Fruit fly (Drosophila melanogaster) whole organism, embryonic: ENCODE data around the gene vito.

Experiments
- Adf1 ChIP-seq: fragments of 200-800 bp; sonication (Bioruptor generic); IDR thresholded peaks from 2 replicates; pipeline ENCODE4 v1.3.6; 2022; ENCODE audit warnings: missing biosample characterization, missing genetic modification characterization
- Blimp-1 ChIP-seq: fragments of 200-800 bp; sonication (Bioruptor generic); optimal IDR thresholded peaks from 3 replicates; lab custom pipeline; 2018; ENCODE audit warnings: missing biosample characterization, missing genetic modification characterization, mild to moderate bottlenecking, moderate library complexity, missing genetic modification reagents
- BtbVII ChIP-seq: fragments of 200-800 bp; sonication (Bioruptor generic); optimal IDR thresholded peaks from 3 replicates; lab custom pipeline; 2017; ENCODE audit warnings: missing biosample characterization, mild to moderate bottlenecking, missing genetic modification characterization
- CG10654 ChIP-seq: fragments of 200-800 bp; sonication (Bioruptor generic); optimal IDR thresholded peaks from 2 replicates; lab custom pipeline; 2016; ENCODE audit warnings: missing biosample characterization, missing genetic modification characterization
- CG11247 ChIP-seq: fragments of 200-800 bp; sonication (Bioruptor generic); IDR thresholded peaks from 2 replicates; pipeline ENCODE4 v1.3.6; 2022; ENCODE audit warnings: missing biosample characterization, missing genetic modification characterization
- CG1233 ChIP-seq: fragments of 200-800 bp; sonication (Bioruptor generic); optimal IDR thresholded peaks from 4 replicates; lab custom pipeline; 2018; ENCODE audit warnings: missing biosample characterization, mild to moderate bottlenecking, missing genetic modification characterization
- CG12659 ChIP-seq: fragments of 200-800 bp; sonication (Bioruptor generic); optimal IDR thresholded peaks from 3 replicates; lab custom pipeline; 2017; ENCODE audit warnings: mild to moderate bottlenecking, missing biosample characterization, missing genetic modification reagents, missing genetic modification characterization
- CG14667 ChIP-seq: fragments of 200-800 bp; sonication (Bioruptor generic); IDR thresholded peaks from 2 replicates; pipeline ENCODE4 v1.3.6; 2022; ENCODE audit warnings: missing biosample characterization, missing genetic modification characterization
- CG17829 ChIP-seq: fragments of 200-800 bp; optimal IDR thresholded peaks from 2 replicates; lab custom pipeline; 2019; ENCODE audit warnings: missing biosample characterization, mild to moderate bottlenecking, missing genetic modification characterization, moderate library complexity
- CG18011 ChIP-seq: fragments of 200-800 bp; sonication (Bioruptor generic); optimal IDR thresholded peaks from 2 replicates; lab custom pipeline; 2017; ENCODE audit warnings: missing biosample characterization, missing genetic modification characterization, mild to moderate bottlenecking, moderate library complexity, missing genotype
- CG30403 ChIP-seq: fragments of 200-800 bp; sonication (Bioruptor generic); optimal IDR thresholded peaks from 3 replicates; lab custom pipeline; 2016; ENCODE audit warnings: missing biosample characterization, missing genetic modification characterization
- CG4360 ChIP-seq: fragments of 200-800 bp; sonication (Bioruptor generic); IDR thresholded peaks from 2 replicates; pipeline ENCODE4 v1.3.6; 2022; ENCODE audit warnings: missing biosample characterization, missing genetic modification characterization
- CG6254 ChIP-seq: fragments of 200-800 bp; sonication (Bioruptor generic); optimal IDR thresholded peaks from 3 replicates; lab custom pipeline; 2017; ENCODE audit warnings: mild to moderate bottlenecking, missing biosample characterization, missing genetic modification reagents, missing genetic modification characterization
- CG6765 ChIP-seq: fragments of 200-800 bp; sonication (Bioruptor generic); optimal IDR thresholded peaks from 3 replicates; lab custom pipeline; 2017; ENCODE audit warnings: missing biosample characterization, mild to moderate bottlenecking, missing genetic modification characterization
- CG6854 ChIP-seq: fragments of 200-800 bp; sonication (Bioruptor generic); optimal IDR thresholded peaks from 3 replicates; lab custom pipeline; 2017; ENCODE audit warnings: missing biosample characterization, mild to moderate bottlenecking, missing genetic modification characterization
- CG7987 ChIP-seq: fragments of 200-800 bp; sonication (Bioruptor generic); optimal IDR thresholded peaks from 2 replicates; lab custom pipeline; 2018; ENCODE audit warnings: missing biosample characterization, mild to moderate bottlenecking, missing genetic modification characterization, moderate library complexity
- CG8944 ChIP-seq: fragments of 200-800 bp; sonication (Bioruptor generic); optimal IDR thresholded peaks from 3 replicates; lab custom pipeline; 2016; ENCODE audit warnings: missing biosample characterization, missing genetic modification characterization
- Camta ChIP-seq: fragments of 200-800 bp; sonication (Bioruptor generic); optimal IDR thresholded peaks from 2 replicates; lab custom pipeline; 2016; ENCODE audit warnings: missing biosample characterization, missing genetic modification characterization
- Fer1 ChIP-seq: fragments of 200-800 bp; sonication (Bioruptor generic); optimal IDR thresholded peaks from 2 replicates; lab custom pipeline; 2017; ENCODE audit warnings: missing biosample characterization, mild to moderate bottlenecking, missing genetic modification characterization
- Gsc ChIP-seq: fragments of 200-800 bp; sonication (Bioruptor generic); IDR thresholded peaks from 2 replicates; pipeline ENCODE4 v1.3.6; 2022; ENCODE audit warnings: missing biosample characterization, missing genetic modification characterization
- Gug ChIP-seq: fragments of 200-800 bp; sonication (Bioruptor generic); IDR thresholded peaks from 4 replicates; pipeline ENCODE4 v1.3.6; 2022; ENCODE audit warnings: missing biosample characterization, missing genetic modification characterization
- Hmx ChIP-seq: fragments of 200-800 bp; sonication (Bioruptor generic); optimal IDR thresholded peaks from 2 replicates; lab custom pipeline; 2016; ENCODE audit warnings: missing biosample characterization, missing genetic modification characterization
- Hsf ChIP-seq: fragments of 200-800 bp; sonication (Bioruptor generic); optimal IDR thresholded peaks from 3 replicates; lab custom pipeline; 2016; ENCODE audit warnings: missing biosample characterization, missing genetic modification characterization
- Jarid2 ChIP-seq: fragments of 200-800 bp; sonication (Bioruptor generic); optimal IDR thresholded peaks from 3 replicates; lab custom pipeline; 2017; ENCODE audit warnings: mild to moderate bottlenecking, missing biosample characterization, missing genetic modification reagents, missing genetic modification characterization
- Mad ChIP-seq: fragments of 200-800 bp; sonication (Bioruptor generic); optimal IDR thresholded peaks from 2 replicates; lab custom pipeline; 2016; ENCODE audit warnings: missing biosample characterization, missing genetic modification characterization
- Max ChIP-seq: fragments of 200-800 bp; sonication (Bioruptor generic); optimal IDR thresholded peaks from 2 replicates; lab custom pipeline; 2016; ENCODE audit warnings: missing biosample characterization, mild to moderate bottlenecking, missing genetic modification characterization
- Tbp ChIP-seq: fragments of >200 bp; optimal IDR thresholded peaks from 2 replicates; lab custom pipeline; 2018; ENCODE audit warnings: missing biosample characterization, missing genetic modification characterization
- ase ChIP-seq: fragments of 200-800 bp; sonication (Bioruptor generic); IDR thresholded peaks from 3 replicates; pipeline ENCODE4 v1.3.6; 2022; ENCODE audit warnings: missing biosample characterization, missing genetic modification characterization
- az2 ChIP-seq: fragments of 200-800 bp; sonication (Bioruptor generic); optimal IDR thresholded peaks from 3 replicates; lab custom pipeline; 2016; ENCODE audit warnings: missing biosample characterization, missing genetic modification characterization
- cas ChIP-seq: fragments of 200-800 bp; sonication (Bioruptor generic); IDR thresholded peaks from 2 replicates; pipeline ENCODE4 v1.3.6; 2022; ENCODE audit warnings: missing biosample characterization, missing genetic modification characterization
- danr ChIP-seq: fragments of 200-800 bp; sonication (Bioruptor generic); IDR thresholded peaks from 2 replicates; pipeline ENCODE4 v1.3.6; 2022; ENCODE audit warnings: missing biosample characterization, missing genetic modification characterization
- disco-r ChIP-seq: fragments of 200-800 bp; sonication (Bioruptor generic); optimal IDR thresholded peaks from 2 replicates; lab custom pipeline; 2016; ENCODE audit warnings: missing biosample characterization, missing genetic modification characterization
- emc ChIP-seq: fragments of 200-800 bp; sonication (Bioruptor generic); optimal IDR thresholded peaks from 2 replicates; lab custom pipeline; 2016; ENCODE audit warnings: missing biosample characterization, missing genetic modification characterization
- ems ChIP-seq: fragments of 200-800 bp; sonication (Bioruptor generic); optimal IDR thresholded peaks from 3 replicates; lab custom pipeline; 2016; ENCODE audit warnings: missing biosample characterization, missing genetic modification characterization
- en ChIP-seq: fragments of 200-800 bp; sonication (Bioruptor generic); optimal IDR thresholded peaks from 2 replicates; lab custom pipeline; 2016; ENCODE audit warnings: missing biosample characterization, missing genetic modification characterization
- fd102C ChIP-seq: fragments of 200-800 bp; sonication (Bioruptor generic); optimal IDR thresholded peaks from 2 replicates; lab custom pipeline; 2018; ENCODE audit warnings: missing biosample characterization, mild to moderate bottlenecking, missing genetic modification characterization, moderate library complexity
- fd3F ChIP-seq: fragments of 200-800 bp; sonication (Bioruptor generic); optimal IDR thresholded peaks from 2 replicates; lab custom pipeline; 2018; ENCODE audit warnings: missing biosample characterization, mild to moderate bottlenecking, missing genetic modification characterization, moderate library complexity
- fru ChIP-seq: fragments of >200 bp; optimal IDR thresholded peaks from 2 replicates; lab custom pipeline; 2017
- gcm ChIP-seq: fragments of 200-800 bp; sonication (Bioruptor generic); optimal IDR thresholded peaks from 2 replicates; lab custom pipeline; 2019; ENCODE audit warnings: missing biosample characterization, mild to moderate bottlenecking, missing genetic modification characterization, moderate library complexity
- gt ChIP-seq: fragments of 200-800 bp; sonication (Bioruptor generic); IDR thresholded peaks from 2 replicates; pipeline ENCODE4 v1.3.6; 2022; ENCODE audit warnings: missing biosample characterization, missing genetic modification characterization
- her ChIP-seq: fragments of 200-800 bp; sonication (Bioruptor generic); optimal IDR thresholded peaks from 2 replicates; lab custom pipeline; 2016; ENCODE audit warnings: missing biosample characterization, missing genetic modification characterization
- lbe ChIP-seq: fragments of 200-800 bp; sonication (Bioruptor generic); optimal IDR thresholded peaks from 2 replicates; lab custom pipeline; 2016; ENCODE audit warnings: missing biosample characterization, mild to moderate bottlenecking, missing genetic modification characterization
- lola ChIP-seq, 3 experiments: fragments of >200 bp in 2 of 3; fragments of 200-800 bp in 1 of 3; sonication (Bioruptor generic) in 1 of 3; optimal IDR thresholded peaks; 2 replicates each; lab custom pipeline; 2017 to 2019; ENCODE audit warnings: missing biosample characterization in 3 of 3, missing genetic modification characterization in 3 of 3, mild to moderate bottlenecking in 1 of 3, moderate library complexity in 1 of 3
- onecut ChIP-seq: fragments of 200-800 bp; sonication (Bioruptor generic); IDR thresholded peaks from 2 replicates; pipeline ENCODE4 v1.3.6; 2022; ENCODE audit warnings: missing biosample characterization, missing genetic modification characterization
- pzg ChIP-seq: fragments of 200-800 bp; sonication (Bioruptor generic); optimal IDR thresholded peaks from 3 replicates; lab custom pipeline; 2018; ENCODE audit warnings: missing biosample characterization, mild to moderate bottlenecking, missing genetic modification characterization, moderate library complexity
- ro ChIP-seq: fragments of 200-800 bp; sonication (Bioruptor generic); IDR thresholded peaks from 2 replicates; pipeline ENCODE4 v1.3.6; 2022; ENCODE audit warnings: missing biosample characterization, missing genetic modification characterization
- sd ChIP-seq: fragments of 200-800 bp; sonication (Bioruptor generic); optimal IDR thresholded peaks from 3 replicates; lab custom pipeline; 2018; ENCODE audit warnings: missing biosample characterization, mild to moderate bottlenecking, missing genetic modification characterization, moderate library complexity
- sna ChIP-seq: fragments of 200-800 bp; sonication (Bioruptor generic); IDR thresholded peaks from 2 replicates; pipeline ENCODE4 v1.3.6; 2022; ENCODE audit warnings: missing biosample characterization, missing genetic modification characterization; ENCODE audit not compliant: partially characterized antibody
- tup ChIP-seq: fragments of 200-800 bp; sonication (Bioruptor generic); optimal IDR thresholded peaks from 2 replicates; lab custom pipeline; 2016; ENCODE audit warnings: missing biosample characterization, mild to moderate bottlenecking, missing genetic modification characterization, moderate library complexity
- twi ChIP-seq: fragments of 200-800 bp; optimal IDR thresholded peaks from 2 replicates; lab custom pipeline; 2019; ENCODE audit warnings: missing biosample characterization, mild to moderate bottlenecking, missing genetic modification characterization, moderate library complexity
- zen2 ChIP-seq: fragments of 200-800 bp; sonication (Bioruptor generic); IDR thresholded peaks from 3 replicates; pipeline ENCODE4 v1.3.6; 2022; ENCODE audit warnings: missing biosample characterization, missing genetic modification characterization; ENCODE audit not compliant: partially characterized antibody

vito gene

DNA sequence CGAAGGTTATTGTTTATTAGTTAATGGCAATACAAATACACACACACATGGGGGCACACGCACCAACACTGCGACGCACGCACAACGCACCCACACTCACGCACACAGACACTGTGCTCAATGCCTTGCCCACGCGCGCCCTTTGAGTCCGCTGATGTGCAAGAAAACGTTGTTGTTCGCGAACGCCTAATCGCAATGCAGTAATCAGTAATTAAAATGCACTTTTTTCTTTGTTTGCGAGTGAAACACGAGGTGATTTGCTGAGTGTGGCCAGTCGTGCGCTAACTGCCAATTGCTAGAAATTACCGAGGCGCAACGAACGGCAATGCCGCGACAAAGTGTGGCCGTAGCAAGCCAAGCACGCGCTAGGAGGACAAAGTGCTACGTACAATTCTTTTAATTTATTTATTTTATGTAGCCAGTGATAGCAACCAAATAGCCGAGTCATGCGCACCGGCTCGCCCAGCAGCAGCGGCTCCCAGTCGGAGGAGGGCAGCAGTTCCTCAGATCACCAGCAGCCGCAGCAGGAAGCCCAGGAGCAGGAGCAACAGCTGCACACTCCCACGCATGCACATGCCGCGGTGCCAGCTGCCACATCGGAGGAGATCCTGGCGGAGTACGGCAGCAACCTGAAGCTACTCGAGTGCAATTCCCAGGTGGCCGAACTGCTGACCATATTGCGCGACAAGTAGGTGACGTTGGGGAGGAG, 33.7 kb upstream of the vito start, which contains the start of the genes S6k and kri (continued):
- TF ChIP-seq emc (GFP tag; lab: Kevin White, UChicago) (no peak), sd (peak; percentile 33), BtbVII (GFP tag; lab: Kevin White, UChicago) (no peak), Gug (no peak), Max (GFP tag; lab: Kevin White, UChicago) (peak; percentile 94), gt (GFP tag; lab: Robert Waterston, UW) (no peak), her (GFP tag; lab: Kevin White, UChicago) (no peak), gcm (peak; percentile 12), ro (no peak), Gsc (GFP tag; lab: Robert Waterston, UW) (no peak), CG10654 (GFP tag; lab: Kevin White, UChicago) (no peak), CG11247 (no peak), Hsf (GFP tag; lab: Kevin White, UChicago) (no peak), pzg (GFP tag; lab: Kevin White, UChicago) (peak; percentile 91), sna (no peak), twi (tag; lab: Kevin White, UChicago) (no peak), Hmx (GFP tag; lab: Kevin White, UChicago) (no peak), ems (peak; percentile 5), CG12659 (GFP tag; lab: Kevin White, UChicago) (peak; percentile 68), en (GFP tag; lab: Kevin White, UChicago) (no peak), Jarid2 (peak; percentile 40), fd3F (GFP tag; lab: Kevin White, UChicago) (no peak), Adf1 (GFP tag; lab: Robert Waterston, UW) (no peak), onecut (GFP tag; lab: Robert Waterston, UW) (peak; percentile 16; the same call in 1 of the 2 replicates), CG1233 (GFP tag; lab: Kevin White, UChicago) (peak; percentile 15), CG4360 (GFP tag; lab: Robert Waterston, UW) (no peak; the same call in 1 of the 2 replicates), lola (GFP tag; optimal IDR thresholded peaks at IDR 0.05; lab: Kevin White, UChicago) (no peak), CG6254 (no peak), Blimp-1 (no peak), az2 (no peak), fru (lab: Kevin White, UChicago) (no peak), tup (GFP tag; lab: Kevin White, UChicago) (peak; percentile 5), CG6765 (GFP tag; lab: Kevin White, UChicago) (no peak), disco-r (GFP tag; lab: Kevin White, UChicago) (no peak), zen2 (GFP tag; lab: Robert Waterston, UW) (no peak), CG7987 (peak; percentile 51), CG30403 (GFP tag; lab: Kevin White, UChicago) (no peak), danr (GFP tag; lab: Robert Waterston, UW) (no peak), CG18011 (GFP tag; lab: Kevin White, UChicago) (no peak), cas (GFP tag; lab: Robert Waterston, UW) (no peak), CG8944 (GFP tag; lab: Kevin White, UChicago) (no peak), fd102C (GFP tag; lab: Kevin White, UChicago) (no peak), CG6854 (GFP tag; lab: Kevin White, UChicago) (peak; percentile 8), CG14667 (GFP tag; lab: Robert Waterston, UW) (no peak), Fer1 (peak; percentile 69), Mad (GFP tag; lab: Kevin White, UChicago) (no peak), lbe (GFP tag; lab: Kevin White, UChicago) (no peak), Tbp (GFP tag; lab: Kevin White, UChicago) (no peak), CG17829 (tag; lab: Kevin White, UChicago) (peak; percentile 22), ase (GFP tag; lab: Robert Waterston, UW) (no peak), Camta (GFP tag; lab: Kevin White, UChicago) (peak; percentile 12)
